ENCODE assay signal across 1 fruit fly cellular context in the genomic region with DNA sequence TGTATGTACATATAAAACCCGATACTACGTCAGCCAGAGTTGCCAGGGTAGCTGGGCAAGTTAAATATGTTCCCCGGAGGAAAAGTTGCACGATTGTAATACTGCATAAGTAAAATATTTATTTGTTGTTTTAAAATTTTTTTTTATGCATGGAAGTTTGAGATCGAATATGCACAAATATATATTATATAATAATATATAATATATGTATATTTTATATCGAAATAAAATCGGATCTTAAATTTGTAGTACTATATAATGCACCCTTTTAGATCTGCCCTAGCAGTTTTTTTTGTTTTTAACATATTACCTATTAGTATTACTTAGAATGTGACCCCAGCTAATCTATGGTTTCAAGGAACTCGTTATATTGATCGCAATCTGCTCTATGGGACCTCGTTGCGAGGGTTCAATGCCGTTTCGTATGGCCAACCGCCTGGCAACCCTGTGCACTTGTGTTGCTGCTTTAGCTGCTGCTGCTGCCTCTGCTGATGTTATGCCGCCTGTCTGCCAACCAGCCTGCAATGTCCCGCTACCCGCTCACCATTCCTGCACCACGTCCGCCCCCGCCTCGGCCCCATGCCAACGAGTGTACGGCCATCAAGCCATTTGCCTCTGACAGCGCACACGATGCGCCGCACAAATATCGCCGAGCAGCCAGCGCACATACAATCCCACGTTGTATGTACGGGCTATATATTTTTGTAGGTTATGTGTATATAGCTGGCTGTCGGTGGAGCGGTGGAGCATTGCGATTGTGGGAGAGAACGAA.
A peak's percentile ranks its signal among the peaks of the same experiment; 100 is the strongest.
TF ChIP-seq lines count a peak whose summit lies in the region.

No protein-coding gene starts in this region.

TF ChIP-seq in whole organism, embryonic, 481 proteins besides CTCF, POLR2A, EP300 and RAD21 (continued from another document):
- peak; percentile 74 for TF ChIP-seq CG8359 (GFP tag; optimal IDR thresholded peaks at IDR 0.05; lab: Kevin White, UChicago; ENCODE audit: borderline replicate concordance)
- no peak for TF ChIP-seq slbo (GFP tag; IDR thresholded peaks at IDR 0.05; lab: Robert Waterston, UW)
